Fruit fly (Drosophila melanogaster): ENCODE results near the gene hwt.

hwt gene

dm6 chrX:12574666-12575202 is 6.5 kb upstream of the hwt start (continued):
- TF ChIP-seq abd-A (tag; optimal IDR thresholded peaks at IDR 0.05) = peak; percentile 62
- TF ChIP-seq CG6654 (GFP tag; optimal IDR thresholded peaks at IDR 0.05) = no peak
- no peak for TF ChIP-seq bab2 (GFP tag; optimal IDR thresholded peaks at IDR 0.05)
- peak; percentile 56; the same call in 2 of the 3 replicates for TF ChIP-seq ci (GFP tag; IDR thresholded peaks at IDR 0.05)
- TF ChIP-seq row (GFP tag; IDR thresholded peaks at IDR 0.05) = peak; percentile 53; the same call in 2 of the 3 replicates
- no peak for TF ChIP-seq knrl (GFP tag; IDR thresholded peaks at IDR 0.05; ENCODE audit: partially characterized antibody)
- peak; percentile 77 for TF ChIP-seq cg (GFP tag; optimal IDR thresholded peaks at IDR 0.05)
- TF ChIP-seq PHDP (tag; optimal IDR thresholded peaks at IDR 0.05) = peak; percentile 17
- no peak for TF ChIP-seq Tbp (GFP tag; optimal IDR thresholded peaks at IDR 0.05)
- peak; percentile 17 for TF ChIP-seq NfI (GFP tag; optimal IDR thresholded peaks at IDR 0.05)
- no peak for TF ChIP-seq prd (optimal IDR thresholded peaks at IDR 0.05)
- TF ChIP-seq prd (GFP tag; IDR thresholded peaks at IDR 0.05) = no peak
- peak; percentile 41 for TF ChIP-seq BtbVII (GFP tag; optimal IDR thresholded peaks at IDR 0.05)
- no peak for TF ChIP-seq hkb (optimal IDR thresholded peaks at IDR 0.05)
- TF ChIP-seq hkb (GFP tag; IDR thresholded peaks at IDR 0.05) = no peak
- TF ChIP-seq CG4707 (GFP tag; optimal IDR thresholded peaks at IDR 0.05) = peak; percentile 90
- TF ChIP-seq Xbp1 (GFP tag; optimal IDR thresholded peaks at IDR 0.05) = peak; percentile 16
- peak; percentile 4 for TF ChIP-seq CG7839 (tag; optimal IDR thresholded peaks at IDR 0.05)
- no peak for TF ChIP-seq emc (GFP tag; optimal IDR thresholded peaks at IDR 0.05)
- TF ChIP-seq CG18599 (GFP tag; optimal IDR thresholded peaks at IDR 0.05) = peak; percentile 8
- TF ChIP-seq CG6791 (GFP tag; IDR thresholded peaks at IDR 0.05; ENCODE audit: partially characterized antibody) = no peak
- TF ChIP-seq lmd (GFP tag; IDR thresholded peaks at IDR 0.05) = no peak
- no peak for TF ChIP-seq fd102C (GFP tag; optimal IDR thresholded peaks at IDR 0.05)
- no peak for TF ChIP-seq wor (GFP tag; IDR thresholded peaks at IDR 0.05)
- TF ChIP-seq CG9932 (GFP tag; IDR thresholded peaks at IDR 0.05) = no peak
- no peak for TF ChIP-seq pum (GFP tag; optimal IDR thresholded peaks at IDR 0.05)
- TF ChIP-seq zfh2 (GFP tag; optimal IDR thresholded peaks at IDR 0.05) = no peak
- TF ChIP-seq kni (GFP tag; optimal IDR thresholded peaks at IDR 0.05) = peak; percentile 26
- TF ChIP-seq CG10565 (GFP tag; optimal IDR thresholded peaks at IDR 0.05) = no peak
- no peak for TF ChIP-seq CG5180 (GFP tag; optimal IDR thresholded peaks at IDR 0.05)
- TF ChIP-seq CG11504 (tag; optimal IDR thresholded peaks at IDR 0.05) = peak; percentile 18
- no peak for TF ChIP-seq lola (GFP tag; optimal IDR thresholded peaks at IDR 0.05)
- no peak for TF ChIP-seq tap (tag; optimal IDR thresholded peaks at IDR 0.05)
- no peak for TF ChIP-seq Jarid2 (GFP tag; optimal IDR thresholded peaks at IDR 0.05)
- no peak for TF ChIP-seq Abd-B (GFP tag; optimal IDR thresholded peaks at IDR 0.05)
- TF ChIP-seq inv (GFP tag; IDR thresholded peaks at IDR 0.05; ENCODE audit: partially characterized antibody) = no peak
- peak; percentile 52 for TF ChIP-seq corto (GFP tag; optimal IDR thresholded peaks at IDR 0.05)
- TF ChIP-seq stc (GFP tag; IDR thresholded peaks at IDR 0.05) = no peak
- no peak for TF ChIP-seq CG31365 (tag; optimal IDR thresholded peaks at IDR 0.05)
- TF ChIP-seq grau (tag; optimal IDR thresholded peaks at IDR 0.05) = peak; percentile 5
- TF ChIP-seq nerfin-1 (tag; optimal IDR thresholded peaks at IDR 0.05) = peak; percentile 70
- peak; percentile 77 for TF ChIP-seq sd (tag; optimal IDR thresholded peaks at IDR 0.05)
- no peak for TF ChIP-seq salm (tag; optimal IDR thresholded peaks at IDR 0.05)
- TF ChIP-seq CG11695 (GFP tag; IDR thresholded peaks at IDR 0.05) = 0 out of 3 replicates have a peak, but pooled peaks have one; percentile 37
- TF ChIP-seq CG7357 (GFP tag; IDR thresholded peaks at IDR 0.05) = no peak
- 0 out of 2 replicates have a peak, but pooled peaks have one; percentile 11 for TF ChIP-seq bbx (GFP tag; IDR thresholded peaks at IDR 0.05; ENCODE audit: partially characterized antibody)
- no peak for TF ChIP-seq jumu (GFP tag; optimal IDR thresholded peaks at IDR 0.05)
- TF ChIP-seq cwo (GFP tag; optimal IDR thresholded peaks at IDR 0.05) = peak; percentile 2
- peak; percentile 88 for TF ChIP-seq ewg (GFP tag; optimal IDR thresholded peaks at IDR 0.05)
